Worm (Caenorhabditis elegans): Measurements from ENCODE around the gene C18D4.3.

ce11 chrV:17580017-17580416 lies 47.4 kb upstream of the C18D4.3 start:
- TF ChIP-seq mep-1 (tag; optimal IDR thresholded peaks at IDR 0.05) (no peak), nhr-12 (tag; optimal IDR thresholded peaks at IDR 0.05) (no peak), nhr-76 (tag; optimal IDR thresholded peaks at IDR 0.05) (no peak), elt-3 (tag; optimal IDR thresholded peaks at IDR 0.05) (no peak), tbx-8 (GFP tag; optimal IDR thresholded peaks at IDR 0.05) (no peak), bed-3 (GFP tag; optimal IDR thresholded peaks at IDR 0.05) (no peak), nhr-28 (tag; optimal IDR thresholded peaks at IDR 0.05) (no peak), snpc-4 (tag; optimal IDR thresholded peaks at IDR 0.05) (no peak), lin-13 (tag; optimal IDR thresholded peaks at IDR 0.05) (no peak)
